Fruit fly (Drosophila melanogaster) whole organism, embryonic: ENCODE data around the gene eIF2Balpha.

Source experiments
- Ada2b ChIP-seq: fragments of 200-800 bp; sonication (Bioruptor generic); IDR thresholded peaks from 2 replicates; pipeline ENCODE4 v1.3.6; 2022; ENCODE audit warnings: missing biosample characterization, missing genetic modification characterization
- Aef1 ChIP-seq: fragments of 200-800 bp; sonication (Bioruptor generic); IDR thresholded peaks from 3 replicates; pipeline ENCODE4 v1.3.6; 2022; ENCODE audit warnings: missing biosample characterization, missing genetic modification characterization
- Antp ChIP-seq: fragments of 200-800 bp; sonication (Bioruptor generic); optimal IDR thresholded peaks from 3 replicates; lab custom pipeline; 2016; ENCODE audit warnings: missing biosample characterization, missing genetic modification characterization
- Atf6 ChIP-seq: fragments of 200-800 bp; sonication (Bioruptor generic); IDR thresholded peaks from 2 replicates; pipeline ENCODE4 v1.3.6; 2022; ENCODE audit warnings: missing biosample characterization, missing genetic modification characterization
- CG10321 ChIP-seq: fragments of 200-800 bp; sonication (Bioruptor generic); IDR thresholded peaks from 2 replicates; pipeline ENCODE4 v1.3.6; 2022; ENCODE audit warnings: missing biosample characterization, missing genetic modification characterization
- CG10366 ChIP-seq: fragments of 200-800 bp; sonication (Bioruptor generic); IDR thresholded peaks from 2 replicates; pipeline ENCODE4 v1.3.6; 2022; ENCODE audit warnings: missing biosample characterization, missing genetic modification characterization
- CG10959 ChIP-seq: fragments of 200-800 bp; sonication (Bioruptor generic); IDR thresholded peaks from 2 replicates; pipeline ENCODE4 v1.3.6; 2022; ENCODE audit warnings: missing biosample characterization, missing genetic modification characterization
- CG11398 ChIP-seq: fragments of 200-800 bp; sonication (Bioruptor generic); optimal IDR thresholded peaks from 2 replicates; lab custom pipeline; 2016; ENCODE audit warnings: missing biosample characterization, missing genetic modification characterization
- CG11560 ChIP-seq: fragments of 200-800 bp; sonication (Bioruptor generic); IDR thresholded peaks from 3 replicates; pipeline ENCODE4 v1.3.6; 2022; ENCODE audit warnings: missing biosample characterization, missing genetic modification characterization
- CG11695 ChIP-seq: fragments of 200-800 bp; sonication (Bioruptor generic); IDR thresholded peaks from 3 replicates; pipeline ENCODE4 v1.3.6; 2022; ENCODE audit warnings: missing biosample characterization, missing genetic modification characterization
- CG12155 ChIP-seq: fragments of 200-800 bp; sonication (Bioruptor generic); optimal IDR thresholded peaks from 3 replicates; lab custom pipeline; 2016; ENCODE audit warnings: missing biosample characterization, missing genetic modification characterization
- CG17385 ChIP-seq: fragments of 200-800 bp; sonication (Bioruptor generic); optimal IDR thresholded peaks from 3 replicates; lab custom pipeline; 2018; ENCODE audit warnings: missing biosample characterization, mild to moderate bottlenecking, missing genetic modification characterization
- CG31388 ChIP-seq: fragments of 200-800 bp; sonication (Bioruptor generic); optimal IDR thresholded peaks from 2 replicates; lab custom pipeline; 2016; ENCODE audit warnings: missing biosample characterization, missing genetic modification characterization
- CG32532 ChIP-seq: fragments of 200-800 bp; sonication (Bioruptor generic); IDR thresholded peaks from 2 replicates; pipeline ENCODE4 v1.3.6; 2022; ENCODE audit warnings: missing biosample characterization, missing genetic modification characterization
- CG3995 ChIP-seq: fragments of 200-800 bp; sonication (Bioruptor generic); optimal IDR thresholded peaks from 3 replicates; lab custom pipeline; 2016; ENCODE audit warnings: missing biosample characterization, missing genetic modification characterization
- CG4707 ChIP-seq: fragments of 200-800 bp; sonication (Bioruptor generic); optimal IDR thresholded peaks from 2 replicates; lab custom pipeline; 2018; ENCODE audit warnings: missing biosample characterization, mild to moderate bottlenecking, missing genetic modification characterization, moderate library complexity
- CG5953 ChIP-seq: fragments of 200-800 bp; sonication (Bioruptor generic); IDR thresholded peaks from 2 replicates; pipeline ENCODE4 v1.3.6; 2022; ENCODE audit warnings: missing biosample characterization, missing genetic modification characterization
- CG6791 ChIP-seq: fragments of 200-800 bp; sonication (Bioruptor generic); IDR thresholded peaks from 3 replicates; pipeline ENCODE4 v1.3.6; 2022; ENCODE audit warnings: missing biosample characterization, missing genetic modification characterization; ENCODE audit not compliant: partially characterized antibody
- CG7357 ChIP-seq: fragments of 200-800 bp; sonication (Bioruptor generic); IDR thresholded peaks from 3 replicates; pipeline ENCODE4 v1.3.6; 2022; ENCODE audit warnings: missing biosample characterization, missing genetic modification characterization
- CG9727 ChIP-seq: fragments of 200-800 bp; sonication (Bioruptor generic); optimal IDR thresholded peaks from 3 replicates; lab custom pipeline; 2017; ENCODE audit warnings: missing biosample characterization, mild to moderate bottlenecking, missing genetic modification characterization
- CTCF ChIP-seq: fragments of 200-800 bp; sonication (Bioruptor generic); optimal IDR thresholded peaks from 2 replicates; lab custom pipeline; 2017; ENCODE audit warnings: missing biosample characterization, mild to moderate bottlenecking, missing genetic modification characterization, moderate library complexity
- D ChIP-seq, 2 experiments: fragments of 200-800 bp in 1 of 2; fragments of >200 bp in 1 of 2; sonication (Bioruptor generic) in 1 of 2; optimal IDR thresholded peaks; 2 replicates in 1 of 2; 3 replicates in 1 of 2; lab custom pipeline; 2017; ENCODE audit warnings: mild to moderate bottlenecking in 1 of 2, missing biosample characterization in 1 of 2, missing genetic modification characterization in 1 of 2, missing genetic modification reagents in 1 of 2
- Dip2 ChIP-seq: fragments of 200-800 bp; sonication (Bioruptor generic); IDR thresholded peaks from 2 replicates; pipeline ENCODE4 v1.3.6; 2022; ENCODE audit warnings: missing biosample characterization, missing genetic modification characterization
- Elba2 ChIP-seq: fragments of 200-800 bp; sonication (Bioruptor generic); optimal IDR thresholded peaks from 3 replicates; lab custom pipeline; 2016; ENCODE audit warnings: missing biosample characterization, missing genetic modification characterization
- Ets65A ChIP-seq: fragments of 200-800 bp; sonication (Bioruptor generic); peaks from one replicate; lab custom pipeline; 2016; ENCODE audit warnings: missing biosample characterization, missing genetic modification characterization
- Ets97D ChIP-seq: fragments of 200-800 bp; sonication (Bioruptor generic); optimal IDR thresholded peaks from 3 replicates; lab custom pipeline; 2016; ENCODE audit warnings: missing biosample characterization, missing genetic modification characterization
- Gsc ChIP-seq: fragments of 200-800 bp; sonication (Bioruptor generic); IDR thresholded peaks from 2 replicates; pipeline ENCODE4 v1.3.6; 2022; ENCODE audit warnings: missing biosample characterization, missing genetic modification characterization
- Gug ChIP-seq: fragments of 200-800 bp; sonication (Bioruptor generic); IDR thresholded peaks from 4 replicates; pipeline ENCODE4 v1.3.6; 2022; ENCODE audit warnings: missing biosample characterization, missing genetic modification characterization
- Lim3 ChIP-seq: fragments of 200-800 bp; sonication (Bioruptor generic); IDR thresholded peaks from 2 replicates; pipeline ENCODE4 v1.3.6; 2022; ENCODE audit warnings: missing biosample characterization, missing genetic modification characterization
- NC2β ChIP-seq: fragments of 200-800 bp; sonication (Bioruptor generic); optimal IDR thresholded peaks from 2 replicates; lab custom pipeline; 2016; ENCODE audit warnings: missing biosample characterization, missing genetic modification characterization
- NFAT ChIP-seq: fragments of 200-800 bp; sonication (Bioruptor generic); IDR thresholded peaks from 2 replicates; pipeline ENCODE4 v1.3.6; 2022; ENCODE audit warnings: missing biosample characterization, missing genetic modification characterization
- Oli ChIP-seq: fragments of 200-800 bp; sonication (Bioruptor generic); optimal IDR thresholded peaks from 2 replicates; lab custom pipeline; 2018; ENCODE audit warnings: missing biosample characterization, mild to moderate bottlenecking, missing genetic modification characterization, moderate library complexity
- Trl ChIP-seq, 3 experiments: fragments of >200 bp in 2 of 3; fragments of 200-800 bp in 1 of 3; sonication (Bioruptor generic) in 1 of 3; optimal IDR thresholded peaks; 2 replicates in 1 of 3; 3 replicates in 2 of 3; lab custom pipeline; 2016 to 2017; ENCODE audit warnings: missing biosample characterization in 1 of 3, missing genetic modification characterization in 1 of 3
- ab ChIP-seq: fragments of 200-800 bp; sonication (Bioruptor generic); optimal IDR thresholded peaks from 2 replicates; lab custom pipeline; 2016; ENCODE audit warnings: missing biosample characterization, missing genetic modification characterization
- ase ChIP-seq: fragments of 200-800 bp; sonication (Bioruptor generic); IDR thresholded peaks from 3 replicates; pipeline ENCODE4 v1.3.6; 2022; ENCODE audit warnings: missing biosample characterization, missing genetic modification characterization
- disco-r ChIP-seq: fragments of 200-800 bp; sonication (Bioruptor generic); optimal IDR thresholded peaks from 2 replicates; lab custom pipeline; 2016; ENCODE audit warnings: missing biosample characterization, missing genetic modification characterization
- dm ChIP-seq: fragments of 200-800 bp; sonication (Bioruptor generic); optimal IDR thresholded peaks from 3 replicates; lab custom pipeline; 2016; ENCODE audit warnings: missing biosample characterization, missing genetic modification characterization
- emc ChIP-seq: fragments of 200-800 bp; sonication (Bioruptor generic); optimal IDR thresholded peaks from 2 replicates; lab custom pipeline; 2016; ENCODE audit warnings: missing biosample characterization, missing genetic modification characterization
- en ChIP-seq: fragments of 200-800 bp; sonication (Bioruptor generic); optimal IDR thresholded peaks from 2 replicates; lab custom pipeline; 2016; ENCODE audit warnings: missing biosample characterization, missing genetic modification characterization
- gt ChIP-seq: fragments of 200-800 bp; sonication (Bioruptor generic); IDR thresholded peaks from 2 replicates; pipeline ENCODE4 v1.3.6; 2022; ENCODE audit warnings: missing biosample characterization, missing genetic modification characterization
- ham ChIP-seq: fragments of 200-800 bp; sonication (Bioruptor generic); IDR thresholded peaks from 2 replicates; pipeline ENCODE4 v1.3.6; 2022; ENCODE audit warnings: missing biosample characterization, missing genetic modification characterization
- ken ChIP-seq: fragments of 200-800 bp; sonication (Bioruptor generic); IDR thresholded peaks from 3 replicates; pipeline ENCODE4 v1.3.6; 2022; ENCODE audit warnings: missing biosample characterization, missing genetic modification characterization
- lilli ChIP-seq: fragments of 200-800 bp; sonication (Bioruptor generic); optimal IDR thresholded peaks from 3 replicates; lab custom pipeline; 2016; ENCODE audit warnings: missing biosample characterization, missing genetic modification characterization
- luna ChIP-seq: fragments of 200-800 bp; sonication (Bioruptor generic); optimal IDR thresholded peaks from 2 replicates; lab custom pipeline; 2016; ENCODE audit warnings: missing biosample characterization, missing genetic modification characterization
- mirr ChIP-seq: fragments of 200-800 bp; sonication (Bioruptor generic); optimal IDR thresholded peaks from 3 replicates; lab custom pipeline; 2018; ENCODE audit warnings: missing biosample characterization, mild to moderate bottlenecking, missing genetic modification characterization
- odd ChIP-seq: fragments of 200-800 bp; sonication (Bioruptor generic); optimal IDR thresholded peaks from 2 replicates; lab custom pipeline; 2017; ENCODE audit warnings: missing biosample characterization, mild to moderate bottlenecking, missing genetic modification characterization
- org-1 ChIP-seq: fragments of 200-800 bp; sonication (Bioruptor generic); optimal IDR thresholded peaks from 2 replicates; lab custom pipeline; 2017; ENCODE audit warnings: missing biosample characterization, missing genetic modification characterization
- prd ChIP-seq, 3 experiments: fragments of >200 bp in 2 of 3; fragments of 200-800 bp in 1 of 3; sonication (Bioruptor generic) in 1 of 3; optimal IDR thresholded peaks in 2 of 3; IDR thresholded peaks in 1 of 3; 2 replicates in 2 of 3; 3 replicates in 1 of 3; pipeline versions ENCODE4 v1.3.6 to Lab custom; 2017 to 2022; ENCODE audit warnings: missing biosample characterization in 1 of 3, missing genetic modification characterization in 1 of 3
- seq ChIP-seq: fragments of 200-800 bp; sonication (Bioruptor generic); IDR thresholded peaks from 2 replicates; pipeline ENCODE4 v1.3.6; 2022; ENCODE audit warnings: missing biosample characterization, missing genetic modification characterization
- slp2 ChIP-seq: fragments of 200-800 bp; sonication (Bioruptor generic); optimal IDR thresholded peaks from 2 replicates; lab custom pipeline; 2016; ENCODE audit warnings: missing biosample characterization, missing genetic modification characterization
- stwl ChIP-seq: fragments of 200-800 bp; sonication (Bioruptor generic); optimal IDR thresholded peaks from 3 replicates; lab custom pipeline; 2018; ENCODE audit warnings: missing biosample characterization, mild to moderate bottlenecking, missing genetic modification characterization, moderate library complexity
- sug ChIP-seq: fragments of 200-800 bp; optimal IDR thresholded peaks from 2 replicates; lab custom pipeline; 2019; ENCODE audit warnings: missing biosample characterization, mild to moderate bottlenecking, missing genetic modification characterization, moderate library complexity

The eIF2Balpha gene

DNA sequence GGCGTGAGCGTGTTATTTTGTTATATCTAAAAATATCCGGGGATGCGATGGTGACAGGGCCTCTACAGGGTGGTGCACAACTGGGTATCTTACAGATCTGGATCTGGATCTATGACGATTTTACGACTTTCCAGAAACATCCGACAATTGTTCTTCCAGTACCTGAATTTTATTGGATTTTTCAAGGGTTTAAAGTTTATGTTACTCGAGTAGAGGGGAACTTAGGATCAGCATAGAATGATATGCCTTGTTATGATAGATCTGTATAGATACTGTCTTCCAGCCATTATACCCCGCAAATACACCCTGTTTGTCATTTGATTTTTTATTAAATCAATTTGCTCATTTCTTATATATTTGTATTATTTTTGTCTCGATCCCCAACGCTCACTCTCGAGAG is 41.3 kb downstream of the eIF2Balpha start (continued):
- TF ChIP-seq Ada2b (peak; percentile 65), CG32532 (GFP tag; lab: Robert Waterston, UW) (peak; percentile 76), CTCF (GFP tag; lab: Kevin White, UChicago) (no peak), prd (optimal IDR thresholded peaks at IDR 0.05; lab: Kevin White, UChicago) (no peak), prd (GFP tag; IDR thresholded peaks at IDR 0.05; lab: Robert Waterston, UW) (peak; percentile 48; the same call in 2 of the 3 replicates), ase (0 out of 3 replicates have a peak, but pooled peaks have one; percentile 54), Lim3 (GFP tag; lab: Robert Waterston, UW) (no peak), NFAT (peak; percentile 32; the same call in 1 of the 2 replicates), CG10959 (GFP tag; lab: Robert Waterston, UW) (no peak), Dip2 (GFP tag; lab: Robert Waterston, UW) (no peak), mirr (GFP tag; lab: Kevin White, UChicago) (peak; percentile 14), Gug (GFP tag; lab: Robert Waterston, UW) (peak; percentile 12; the same call in 2 of the 4 replicates), CG3995 (peak; percentile 16), stwl (tag; lab: Kevin White, UChicago) (no peak), emc (GFP tag; lab: Kevin White, UChicago) (no peak), ken (GFP tag; lab: Robert Waterston, UW) (no peak), Antp (GFP tag; lab: Kevin White, UChicago) (peak; percentile 22), CG5953 (no peak), Ets97D (GFP tag; lab: Kevin White, UChicago) (no peak), org-1 (peak; percentile 35), Gsc (no peak), CG11560 (tag; lab: Robert Waterston, UW) (no peak), dm (GFP tag; lab: Kevin White, UChicago) (no peak), en (no peak), CG10321 (GFP tag; lab: Robert Waterston, UW) (no peak; the same call in 1 of the 2 replicates), CG11398 (GFP tag; lab: Kevin White, UChicago) (no peak), Oli (peak; percentile 73), ham (GFP tag; lab: Robert Waterston, UW) (0 out of 2 replicates have a peak, but pooled peaks have one; percentile 32), Elba2 (GFP tag; lab: Kevin White, UChicago) (no peak), Aef1 (GFP tag; lab: Robert Waterston, UW) (peak; percentile 61), seq (GFP tag; lab: Robert Waterston, UW) (peak; percentile 57; the same call in 1 of the 2 replicates), sug (tag; lab: Kevin White, UChicago) (peak; percentile 66), Trl (optimal IDR thresholded peaks at IDR 0.05; lab: Kevin White, UChicago) (no peak), Trl (GFP tag; optimal IDR thresholded peaks at IDR 0.05; lab: Kevin White, UChicago) (peak; percentile 28), NC2β (GFP tag; lab: Kevin White, UChicago) (no peak), luna (GFP tag; lab: Kevin White, UChicago) (no peak), CG6791 (no peak), gt (GFP tag; lab: Robert Waterston, UW) (no peak), CG31388 (GFP tag; lab: Kevin White, UChicago) (peak; percentile 18), CG7357 (GFP tag; lab: Robert Waterston, UW) (peak; percentile 65; the same call in 2 of the 3 replicates), lilli (GFP tag; lab: Kevin White, UChicago) (peak; percentile 53), slp2 (no peak), Atf6 (GFP tag; lab: Robert Waterston, UW) (peak; percentile 73), odd (GFP tag; lab: Kevin White, UChicago) (peak; percentile 20), ab (GFP tag; lab: Kevin White, UChicago) (no peak), CG12155 (GFP tag; lab: Kevin White, UChicago) (peak; percentile 29), CG11695 (GFP tag; lab: Robert Waterston, UW) (peak; percentile 73), CG4707 (GFP tag; lab: Kevin White, UChicago) (no peak), D (optimal IDR thresholded peaks at IDR 0.05; lab: Kevin White, UChicago) (no peak), D (GFP tag; optimal IDR thresholded peaks at IDR 0.05; lab: Kevin White, UChicago) (peak; percentile 11), Ets65A (GFP tag; lab: Kevin White, UChicago) (peak; percentile 80), CG9727 (GFP tag; lab: Kevin White, UChicago) (peak; percentile 34), CG17385 (peak; percentile 57), CG10366 (GFP tag; lab: Robert Waterston, UW) (peak; percentile 60), disco-r (GFP tag; lab: Kevin White, UChicago) (no peak)
